Fruit fly (Drosophila melanogaster): ENCODE data around the gene CG7884.

Gene CG7884

dm6 chrX:19220415-19220814 is at the start of gene CG7884:
Gene CG7884, plus strand, starts transcription at chrX:19220622.
- TF ChIP-seq HLH4C (GFP tag; IDR thresholded peaks at IDR 0.05; ENCODE audit: partially characterized antibody) (0 out of 3 replicates have a peak, but pooled peaks have one; percentile 9), CG17829 (tag; optimal IDR thresholded peaks at IDR 0.05) (peak; percentile 7), Dll (GFP tag; IDR thresholded peaks at IDR 0.05; ENCODE audit: partially characterized antibody) (peak; percentile 43; the same call in 1 of the 4 replicates), CG6689 (GFP tag; IDR thresholded peaks at IDR 0.05) (no peak), CG6175 (GFP tag; IDR thresholded peaks at IDR 0.05) (no peak), CG13424 (tag; optimal IDR thresholded peaks at IDR 0.05) (no peak), D19B (GFP tag; optimal IDR thresholded peaks at IDR 0.05) (no peak), zfh1 (GFP tag; IDR thresholded peaks at IDR 0.05) (0 out of 3 replicates have a peak, but pooled peaks have one; percentile 38), pum (GFP tag; optimal IDR thresholded peaks at IDR 0.05) (no peak), CG7786 (GFP tag; optimal IDR thresholded peaks at IDR 0.05) (no peak), croc (GFP tag; conservative IDR thresholded peaks at IDR 0.05) (no peak), Optix (GFP tag; IDR thresholded peaks at IDR 0.05) (0 out of 3 replicates have a peak, but pooled peaks have one; percentile 12), Eip74EF (GFP tag; optimal IDR thresholded peaks at IDR 0.05) (peak in 1 of 2 experiments; percentile 1), Sry-β (GFP tag; optimal IDR thresholded peaks at IDR 0.05) (no peak), tap (tag; optimal IDR thresholded peaks at IDR 0.05) (no peak), CG30020 (tag; optimal IDR thresholded peaks at IDR 0.05) (no peak), CG13775 (GFP tag; optimal IDR thresholded peaks at IDR 0.05) (no peak), Med (GFP tag) (peak; percentile 39), CG1024 (GFP tag; IDR thresholded peaks at IDR 0.05) (no peak), CrebB (tag; optimal IDR thresholded peaks at IDR 0.05) (no peak), CG17359 (tag; optimal IDR thresholded peaks at IDR 0.05) (no peak), bbx (GFP tag; IDR thresholded peaks at IDR 0.05; ENCODE audit: partially characterized antibody) (no peak), CG17328 (GFP tag; IDR thresholded peaks at IDR 0.05) (no peak), CG13287 (GFP tag; IDR thresholded peaks at IDR 0.05; ENCODE audit: partially characterized antibody) (no peak), CG10147 (GFP tag; optimal IDR thresholded peaks at IDR 0.05) (no peak), Doc2 (GFP tag; IDR thresholded peaks at IDR 0.05) (no peak), row (GFP tag; IDR thresholded peaks at IDR 0.05) (no peak), Blimp-1 (GFP tag; optimal IDR thresholded peaks at IDR 0.05) (peak; percentile 14), abd-A (tag; optimal IDR thresholded peaks at IDR 0.05) (no peak), HLHmδ (GFP tag; optimal IDR thresholded peaks at IDR 0.05) (peak; percentile 27), ken (GFP tag; IDR thresholded peaks at IDR 0.05) (no peak), so (GFP tag; IDR thresholded peaks at IDR 0.05) (no peak), dimm (GFP tag; IDR thresholded peaks at IDR 0.05) (no peak), Xrp1 (GFP tag; IDR thresholded peaks at IDR 0.05) (0 out of 2 replicates have a peak, but pooled peaks have one; percentile 23), B-H1 (GFP tag; IDR thresholded peaks at IDR 0.05) (no peak), chif (GFP tag; optimal IDR thresholded peaks at IDR 0.05) (no peak), Jarid2 (GFP tag; optimal IDR thresholded peaks at IDR 0.05) (peak; percentile 64), CG43689 (GFP tag; IDR thresholded peaks at IDR 0.05) (no peak), Bdp1 (GFP tag; optimal IDR thresholded peaks at IDR 0.05) (no peak), ewg (GFP tag; optimal IDR thresholded peaks at IDR 0.05) (no peak), cg (GFP tag; optimal IDR thresholded peaks at IDR 0.05) (no peak), CG34376 (GFP tag; optimal IDR thresholded peaks at IDR 0.05) (no peak), CG1233 (GFP tag; optimal IDR thresholded peaks at IDR 0.05) (no peak), CG7928 (GFP tag; optimal IDR thresholded peaks at IDR 0.05) (no peak), CG34422 (GFP tag; IDR thresholded peaks at IDR 0.05) (0 out of 3 replicates have a peak, but pooled peaks have one; percentile 56), lov (optimal IDR thresholded peaks at IDR 0.05) (no peak), lov (GFP tag; IDR thresholded peaks at IDR 0.05) (no peak), ranshi (GFP tag; IDR thresholded peaks at IDR 0.05) (no peak), Hr39 (optimal IDR thresholded peaks at IDR 0.05) (no peak), CG12659 (GFP tag; optimal IDR thresholded peaks at IDR 0.05) (no peak), CG11560 (tag; IDR thresholded peaks at IDR 0.05) (no peak)

All from whole organism, embryonic.